Fruit fly (Drosophila melanogaster) whole organism, wandering third instar larva: ENCODE measurements around the gene spg.

Source experiments
- Abd-B ChIP-seq: fragments of >200 bp; optimal IDR thresholded peaks from 2 replicates; lab custom pipeline; 2017; ENCODE audit warnings: missing biosample characterization, missing genetic modification characterization
- CrebA ChIP-seq: fragments of 200-800 bp; sonication (Bioruptor generic); optimal IDR thresholded peaks from 2 replicates; lab custom pipeline; 2016; ENCODE audit warnings: missing biosample characterization, mild to moderate bottlenecking, missing genetic modification characterization, borderline replicate concordance
- Dfd ChIP-seq: fragments of >200 bp; optimal IDR thresholded peaks from 2 replicates; lab custom pipeline; 2017; ENCODE audit warnings: missing biosample characterization, missing genetic modification characterization
- Hr83 ChIP-seq: fragments of 200-300 bp; sonication (Bioruptor generic); optimal IDR thresholded peaks from 2 replicates; lab custom pipeline; 2016; ENCODE audit warnings: missing biosample characterization, mild to moderate bottlenecking, missing genetic modification characterization, moderate library complexity; ENCODE audit not compliant: poor library complexity, severe bottlenecking
- Jra ChIP-seq: sonication (Bioruptor generic); optimal IDR thresholded peaks from 2 replicates; lab custom pipeline; 2016; ENCODE audit warnings: missing biosample characterization, missing genetic modification characterization
- Myc ChIP-seq: fragments of >200 bp; optimal IDR thresholded peaks from 2 replicates; lab custom pipeline; 2017
- br ChIP-seq: fragments of 200-800 bp; sonication (Bioruptor generic); optimal IDR thresholded peaks from 2 replicates; lab custom pipeline; 2016; ENCODE audit warnings: missing biosample characterization, missing genetic modification characterization
- brk ChIP-seq: fragments of 200-800 bp; sonication (Bioruptor generic); optimal IDR thresholded peaks from 2 replicates; lab custom pipeline; 2016; ENCODE audit warnings: missing biosample characterization, mild to moderate bottlenecking, missing genetic modification characterization
- foxo ChIP-seq, 2 experiments: fragments of 200-800 bp; sonication (Bioruptor generic); optimal IDR thresholded peaks; 2 replicates in 1 of 2; 3 replicates in 1 of 2; lab custom pipeline; 2016 to 2017; ENCODE audit warnings: missing biosample characterization in 2 of 2, missing genetic modification characterization in 2 of 2
- lola ChIP-seq: fragments of >200 bp; optimal IDR thresholded peaks from 2 replicates; lab custom pipeline; 2017; ENCODE audit warnings: missing biosample characterization, missing genetic modification characterization
- psq ChIP-seq: fragments of 200-800 bp; sonication (Bioruptor generic); optimal IDR thresholded peaks from 3 replicates; lab custom pipeline; 2017; ENCODE audit warnings: missing biosample characterization, mild to moderate bottlenecking, missing genetic modification characterization, moderate library complexity
- rgr ChIP-seq: fragments of 200-800 bp; sonication (Bioruptor generic); optimal IDR thresholded peaks from 3 replicates; lab custom pipeline; 2016; ENCODE audit warnings: missing biosample characterization, mild to moderate bottlenecking, missing genetic modification characterization
- sv ChIP-seq: fragments of 200-800 bp; sonication (Bioruptor generic); optimal IDR thresholded peaks from 3 replicates; lab custom pipeline; 2016; ENCODE audit warnings: missing biosample characterization, missing genetic modification characterization
- woc ChIP-seq: sonication (Bioruptor generic); optimal IDR thresholded peaks from 2 replicates; lab custom pipeline; 2016; ENCODE audit warnings: missing biosample characterization, mild to moderate bottlenecking, missing genetic modification characterization

- TF ChIP-seq CrebA: no peak
- TF ChIP-seq rgr (GFP tag; lab: Kevin White, UChicago): no peak
- TF ChIP-seq Myc (lab: Kevin White, UChicago): no peak
- no peak for TF ChIP-seq sv (GFP tag; lab: Kevin White, UChicago)
- no peak for TF ChIP-seq lola (GFP tag; lab: Kevin White, UChicago)
- TF ChIP-seq Abd-B: no peak
- TF ChIP-seq br (GFP tag; lab: Kevin White, UChicago): no peak
- no peak for TF ChIP-seq Hr83 (GFP tag; lab: Kevin White, UChicago)
- TF ChIP-seq psq: no peak
- TF ChIP-seq Dfd: no peak
- TF ChIP-seq woc: no peak
- TF ChIP-seq Jra (GFP tag; lab: Kevin White, UChicago): no peak
- no peak for TF ChIP-seq brk (GFP tag; lab: Kevin White, UChicago)
- TF ChIP-seq foxo (GFP tag; optimal IDR thresholded peaks at IDR 0.05; lab: Kevin White, UChicago): no peak
These were observed 41.7 kb downstream of the spg start for dm6 chr3R:28886813-28887212.
